Worm (Caenorhabditis elegans) whole organism, young adult: ENCODE results near the gene rab-14.

Experiments used
- ama-1 ChIP-seq, 3 experiments: fragments of 150-350 bp in 1 of 3; sonication (generic microtip) in 2 of 3; optimal IDR thresholded peaks; 2 replicates each; lab custom pipeline; 2014 to 2018; ENCODE audit warnings: missing biosample characterization in 2 of 3, missing genetic modification characterization in 2 of 3, missing genetic modification reagents in 2 of 3
- dpl-1 ChIP-seq: fragments of 150-350 bp; optimal IDR thresholded peaks from 2 replicates; lab custom pipeline; 2014; ENCODE audit warnings: missing biosample characterization, missing genetic modification reagents, missing genetic modification characterization
- nfya-1 ChIP-seq: sonication (generic microtip); optimal IDR thresholded peaks from 2 replicates; lab custom pipeline; 2017; ENCODE audit warnings: antibody characterized with exemption, missing compliant biosample characterization, missing genetic modification characterization, borderline replicate concordance; ENCODE audit not compliant: insufficient read depth
- pbrm-1 ChIP-seq: fragments of 200-800 bp; sonication (Bioruptor generic); IDR thresholded peaks from 2 replicates; pipeline ENCODE4 v1.3.6; 2022; ENCODE audit warnings: missing genetic modification reagents, missing genetic modification characterization, missing compliant biosample characterization
- sea-2 ChIP-seq: fragments of 200-800 bp; sonication (Bioruptor generic); IDR thresholded peaks from 2 replicates; pipeline ENCODE4 v1.3.6; 2022; ENCODE audit warnings: missing genetic modification characterization, missing compliant biosample characterization
- unc-62 ChIP-seq: fragments of 150-350 bp; optimal IDR thresholded peaks from 2 replicates; lab custom pipeline; 2014; ENCODE audit warnings: missing biosample characterization, missing genetic modification reagents, missing genetic modification characterization

ce11 chrX:15633964-15634363, 27.5 kb upstream of the rab-14 start:
- TF ChIP-seq unc-62 (GFP tag; lab: Kevin White, UChicago) (no peak), nfya-1 (tag; lab: Kevin White, UChicago) (no peak), sea-2 (no peak), ama-1 (optimal IDR thresholded peaks at IDR 0.05; lab: Kevin White, UChicago) (no peak), ama-1 (GFP tag; optimal IDR thresholded peaks at IDR 0.05; lab: Kevin White, UChicago) (no peak), pbrm-1 (GFP tag; lab: Robert Waterston, UW) (no peak), dpl-1 (GFP tag; lab: Kevin White, UChicago) (no peak)
